Worm (Caenorhabditis elegans) whole organism, L2 larva: Measurements from ENCODE around the gene C54D1.7.

Experiments
- C34F6.9 ChIP-seq: fragments of 150-350 bp; optimal IDR thresholded peaks from 2 replicates; lab custom pipeline; 2014; ENCODE audit warnings: missing biosample characterization, missing genetic modification characterization
- R02D3.7 ChIP-seq: fragments of 150-350 bp; optimal IDR thresholded peaks from 2 replicates; lab custom pipeline; 2014; ENCODE audit warnings: missing biosample characterization, missing genetic modification characterization
- Y55F3AM.14 ChIP-seq: fragments of 200-800 bp; sonication (Bioruptor generic); optimal IDR thresholded peaks from 2 replicates; lab custom pipeline; 2018; ENCODE audit warnings: mild to moderate bottlenecking, missing genetic modification characterization, missing compliant biosample characterization
- ZK546.5 ChIP-seq: sonication (generic microtip); optimal IDR thresholded peaks from 2 replicates; lab custom pipeline; 2017; ENCODE audit warnings: missing biosample characterization, missing genetic modification characterization
- alr-1 ChIP-seq: fragments of 150-350 bp; optimal IDR thresholded peaks from 2 replicates; lab custom pipeline; 2014; ENCODE audit warnings: missing biosample characterization, missing genetic modification characterization
- ceh-16 ChIP-seq: fragments of 150-350 bp; optimal IDR thresholded peaks from 2 replicates; lab custom pipeline; 2014; ENCODE audit warnings: missing biosample characterization, missing genetic modification characterization
- dmd-4 ChIP-seq: sonication (generic microtip); optimal IDR thresholded peaks from 2 replicates; lab custom pipeline; 2017; ENCODE audit warnings: missing biosample characterization, missing genetic modification characterization
- egl-27 ChIP-seq: sonication (generic microtip); optimal IDR thresholded peaks from 3 replicates; lab custom pipeline; 2017; ENCODE audit warnings: missing biosample characterization, missing genetic modification reagents, missing genetic modification characterization
- elt-1 ChIP-seq: fragments of 150-350 bp; optimal IDR thresholded peaks from 2 replicates; lab custom pipeline; 2014; ENCODE audit warnings: missing biosample characterization, missing genetic modification characterization
- fos-1 ChIP-seq: fragments of 150-350 bp; optimal IDR thresholded peaks from 2 replicates; lab custom pipeline; 2014; ENCODE audit warnings: missing biosample characterization, missing genetic modification characterization
- lin-13 ChIP-seq: fragments of 150-350 bp; optimal IDR thresholded peaks from 2 replicates; lab custom pipeline; 2014; ENCODE audit warnings: missing biosample characterization, missing genetic modification reagents, missing genetic modification characterization
- mdl-1 ChIP-seq, 2 experiments: fragments of 150-350 bp in 1 of 2; sonication (generic microtip) in 1 of 2; optimal IDR thresholded peaks; 2 replicates each; lab custom pipeline; 2017; ENCODE audit warnings: missing biosample characterization in 2 of 2, missing genetic modification characterization in 2 of 2
- nhr-10 ChIP-seq: sonication (generic microtip); optimal IDR thresholded peaks from 2 replicates; lab custom pipeline; 2017; ENCODE audit warnings: missing biosample characterization, missing genetic modification characterization
- nhr-11 ChIP-seq: fragments of 150-350 bp; optimal IDR thresholded peaks from 2 replicates; lab custom pipeline; 2014; ENCODE audit warnings: missing biosample characterization, missing genetic modification characterization
- nhr-129 ChIP-seq: fragments of 150-350 bp; optimal IDR thresholded peaks from 2 replicates; lab custom pipeline; 2014; ENCODE audit warnings: missing biosample characterization, missing genetic modification characterization
- nhr-25 ChIP-seq: fragments of 150-350 bp; sonication (generic microtip); optimal IDR thresholded peaks from 3 replicates; lab custom pipeline; 2014; ENCODE audit warnings: missing biosample characterization, missing genetic modification characterization
- nhr-77 ChIP-seq: fragments of 150-350 bp; optimal IDR thresholded peaks from 2 replicates; lab custom pipeline; 2014; ENCODE audit warnings: missing biosample characterization, missing genetic modification characterization
- peb-1 ChIP-seq: fragments of 150-350 bp; optimal IDR thresholded peaks from 2 replicates; lab custom pipeline; 2014; ENCODE audit warnings: missing biosample characterization, missing genetic modification characterization
- sma-3 ChIP-seq: sonication (generic microtip); optimal IDR thresholded peaks from 2 replicates; lab custom pipeline; 2016; ENCODE audit warnings: missing genetic modification reagents, missing genetic modification characterization, missing compliant biosample characterization
- unc-55 ChIP-seq: fragments of 150-350 bp; sonication (generic microtip); optimal IDR thresholded peaks from 3 replicates; lab custom pipeline; 2014; ENCODE audit warnings: missing biosample characterization, missing genetic modification reagents, missing genetic modification characterization
- ztf-1 ChIP-seq: fragments of 200-800 bp; sonication (Bioruptor generic); conservative IDR thresholded peaks from 2 replicates; pipeline ENCODE4 v1.3.6; 2022; ENCODE audit warnings: missing genetic modification characterization, missing compliant biosample characterization
- ztf-11 ChIP-seq: sonication (generic microtip); optimal IDR thresholded peaks from 2 replicates; lab custom pipeline; 2017; ENCODE audit warnings: missing biosample characterization, missing genetic modification characterization

C54D1.7 gene

ce11 chrX:7116896-7117295, 38.9 kb downstream of the C54D1.7 start, which contains the start of gene hen-1:
hen-1 (minus strand) TSS chrX:7116996.
- TF ChIP-seq C34F6.9 (tag; lab: Kevin White, UChicago) (no peak), ZK546.5 (no peak), nhr-25 (tag; lab: Kevin White, UChicago) (no peak)
- TF ChIP-seq, all 48 proteins: peak for 0

- no peak for TF ChIP-seq Y55F3AM.14 (GFP tag; lab: Kevin White, UChicago)
- TF ChIP-seq nhr-10 (tag; lab: Kevin White, UChicago), result no peak
- no peak for TF ChIP-seq R02D3.7
- TF ChIP-seq ztf-1 (GFP tag; lab: Robert Waterston, UW), result no peak
- no peak for TF ChIP-seq peb-1 (tag; lab: Kevin White, UChicago)
- no peak for TF ChIP-seq nhr-25 (tag; lab: Kevin White, UChicago)
- TF ChIP-seq ceh-16 (tag; lab: Kevin White, UChicago), result no peak
- no peak for TF ChIP-seq sma-3 (GFP tag; lab: Kevin White, UChicago)
- no peak for TF ChIP-seq dmd-4 (tag; lab: Kevin White, UChicago)
- TF ChIP-seq nhr-129, result no peak
- TF ChIP-seq nhr-11 (tag; lab: Kevin White, UChicago), result no peak
- no peak for TF ChIP-seq mdl-1 (tag; optimal IDR thresholded peaks at IDR 0.05; lab: Kevin White, UChicago)
These were observed 43.2 kb downstream of the C54D1.7 start, which contains the start of gene C36B7.1 for ce11 chrX:7112589-7112988. C36B7.1 (plus strand) TSS chrX:7112889.

DNA sequence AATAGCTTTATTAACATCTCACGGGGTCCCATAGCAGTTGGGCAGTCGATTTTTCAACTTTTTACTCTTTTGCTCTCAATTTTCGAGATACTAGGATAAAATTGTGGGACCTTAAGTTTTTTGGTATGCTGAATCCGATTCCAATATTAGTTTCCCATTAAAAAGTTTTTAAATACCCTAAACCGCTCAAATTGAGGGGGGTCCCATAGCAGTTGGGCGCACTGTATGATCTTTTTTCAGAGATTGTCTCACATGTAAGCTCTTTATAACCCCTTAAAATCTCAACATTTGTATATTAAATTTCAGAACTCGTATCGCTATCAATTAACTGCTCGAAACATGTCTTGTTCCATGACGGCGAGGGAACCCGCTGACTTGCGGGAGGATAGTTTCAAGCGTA, 49.7 kb downstream of the C54D1.7 start, which contains the start of gene C36B7.2:
Gene C36B7.2, plus strand, starts transcription at position 301 of the 400 bp plus-strand sequence.
- TF ChIP-seq nhr-129 (no peak), elt-1 (tag; lab: Kevin White, UChicago) (no peak), ceh-16 (tag; lab: Kevin White, UChicago) (no peak), fos-1 (tag; lab: Kevin White, UChicago) (no peak), unc-55 (GFP tag; lab: Kevin White, UChicago) (no peak), egl-27 (tag; lab: Kevin White, UChicago) (no peak), alr-1 (no peak), nhr-77 (tag; lab: Kevin White, UChicago) (no peak), lin-13 (GFP tag; lab: Kevin White, UChicago) (no peak), ztf-11 (tag; lab: Kevin White, UChicago) (no peak)
